ENCODE assay signal across 6 fruit fly cellular contexts in genomic region chrX:19268484-19269068, dm6.
TF ChIP-seq lines count a peak whose summit lies in the region.

Gene CG8010 (minus strand): TSS chrX:19268896.

- peak; percentile 27 to 35 for TF ChIP-seq CTCF in S2 (optimal IDR thresholded peaks at IDR 0.05; lab: Kevin White, UChicago)
- TF ChIP-seq CTCF in whole organism, embryonic (GFP tag; optimal IDR thresholded peaks at IDR 0.05; lab: Kevin White, UChicago), result peak; percentile 16

TF ChIP-seq in whole organism, adult, 20 proteins besides CTCF, POLR2A, EP300 and RAD21:
- TF ChIP-seq tj (GFP tag; optimal IDR thresholded peaks at IDR 0.05; lab: Kevin White, UChicago), result peak; percentile 97
- peak; percentile 32 for TF ChIP-seq cic (GFP tag; optimal IDR thresholded peaks at IDR 0.05; lab: Kevin White, UChicago)
- TF ChIP-seq Crg-1 (GFP tag; optimal IDR thresholded peaks at IDR 0.05; lab: Kevin White, UChicago), result peak; percentile 50
- TF ChIP-seq CG11617 (GFP tag; optimal IDR thresholded peaks at IDR 0.05; lab: Kevin White, UChicago), result peak; percentile 48
- TF ChIP-seq CG7101 (tag; optimal IDR thresholded peaks at IDR 0.05; lab: Kevin White, UChicago), result peak; percentile 50
- no peak for TF ChIP-seq CG33017 (tag; optimal IDR thresholded peaks at IDR 0.05; lab: Kevin White, UChicago)
- TF ChIP-seq CG1620 (GFP tag; optimal IDR thresholded peaks at IDR 0.05; lab: Kevin White, UChicago), result peak; percentile 24
- TF ChIP-seq Mnt (GFP tag; optimal IDR thresholded peaks at IDR 0.05; lab: Kevin White, UChicago), result peak; percentile 95
- TF ChIP-seq Hr96 (GFP tag; optimal IDR thresholded peaks at IDR 0.05; lab: Kevin White, UChicago), result no peak
- TF ChIP-seq pad (GFP tag; optimal IDR thresholded peaks at IDR 0.05; lab: Kevin White, UChicago), result peak; percentile 34
- peak; percentile 44 for TF ChIP-seq bab1 (GFP tag; optimal IDR thresholded peaks at IDR 0.05; lab: Kevin White, UChicago)
TF ChIP-seq in whole organism, adult: peak in this region for 9.

TF ChIP-seq in whole organism, embryonic, 481 proteins besides CTCF, POLR2A, EP300 and RAD21 (continues in another document):
- TF ChIP-seq CG6854 (GFP tag; optimal IDR thresholded peaks at IDR 0.05; lab: Kevin White, UChicago) (no peak), CG5953 (GFP tag; IDR thresholded peaks at IDR 0.05; lab: Robert Waterston, UW) (no peak), CG10321 (GFP tag; IDR thresholded peaks at IDR 0.05; lab: Robert Waterston, UW) (no peak), bsh (GFP tag; optimal IDR thresholded peaks at IDR 0.05; lab: Kevin White, UChicago) (peak in 1 of 2 experiments; percentile 7), CG16863 (GFP tag; optimal IDR thresholded peaks at IDR 0.05; lab: Kevin White, UChicago) (peak; percentile 10), ato (GFP tag; IDR thresholded peaks at IDR 0.05; lab: Robert Waterston, UW; ENCODE audit: partially characterized antibody) (peak; percentile 28; the same call in 1 of the 2 replicates), H15 (GFP tag; IDR thresholded peaks at IDR 0.05; lab: Robert Waterston, UW) (no peak), aop (GFP tag; IDR thresholded peaks at IDR 0.05; lab: Robert Waterston, UW) (no peak), CG12391 (tag; optimal IDR thresholded peaks at IDR 0.05; lab: Kevin White, UChicago) (peak; percentile 17), abd-A (tag; optimal IDR thresholded peaks at IDR 0.05; lab: Kevin White, UChicago) (no peak), az2 (GFP tag; optimal IDR thresholded peaks at IDR 0.05; lab: Kevin White, UChicago) (peak; percentile 2), rib (GFP tag; IDR thresholded peaks at IDR 0.05; lab: Robert Waterston, UW) (peak; percentile 55; the same call in 1 of the 2 replicates), cwo (GFP tag; optimal IDR thresholded peaks at IDR 0.05; lab: Kevin White, UChicago) (no peak), CG6254 (GFP tag; optimal IDR thresholded peaks at IDR 0.05; lab: Kevin White, UChicago) (no peak), CG9797 (GFP tag; optimal IDR thresholded peaks at IDR 0.05; lab: Kevin White, UChicago) (peak; percentile 12), CG13775 (GFP tag; optimal IDR thresholded peaks at IDR 0.05; lab: Kevin White, UChicago) (no peak), Ravus (GFP tag; IDR thresholded peaks at IDR 0.05; lab: Robert Waterston, UW) (no peak), lilli (GFP tag; optimal IDR thresholded peaks at IDR 0.05; lab: Kevin White, UChicago) (peak; percentile 41), CG14710 (tag; optimal IDR thresholded peaks at IDR 0.05; lab: Kevin White, UChicago) (peak; percentile 45), CG31441 (GFP tag; IDR thresholded peaks at IDR 0.05; lab: Robert Waterston, UW) (no peak)

TF ChIP-seq in whole organism, prepupa, 60 proteins besides CTCF, POLR2A, EP300 and RAD21:
- TF ChIP-seq CG8119 (GFP tag; IDR thresholded peaks at IDR 0.05; lab: Robert Waterston, UW) (no peak), spab (GFP tag; optimal IDR thresholded peaks at IDR 0.05; lab: Kevin White, UChicago) (no peak), eg (GFP tag; IDR thresholded peaks at IDR 0.05; lab: Robert Waterston, UW) (peak; percentile 58; the same call in 1 of the 3 replicates), CG6163 (GFP tag; IDR thresholded peaks at IDR 0.05; lab: Robert Waterston, UW) (peak; percentile 32; the same call in 1 of the 3 replicates), cyc (GFP tag; optimal IDR thresholded peaks at IDR 0.05; lab: Kevin White, UChicago) (peak; percentile 42), CG15336 (GFP tag; IDR thresholded peaks at IDR 0.05; lab: Robert Waterston, UW) (no peak), dac (GFP tag; optimal IDR thresholded peaks at IDR 0.05; lab: Kevin White, UChicago) (no peak), achi (GFP tag; optimal IDR thresholded peaks at IDR 0.05; lab: Kevin White, UChicago) (no peak), CG31627 (GFP tag; optimal IDR thresholded peaks at IDR 0.05; lab: Kevin White, UChicago) (peak; percentile 5), acj6 (GFP tag; optimal IDR thresholded peaks at IDR 0.05; lab: Kevin White, UChicago) (no peak), Smox (GFP tag; optimal IDR thresholded peaks at IDR 0.05; lab: Kevin White, UChicago) (no peak), Sox14 (GFP tag; optimal IDR thresholded peaks at IDR 0.05; lab: Kevin White, UChicago) (peak; percentile 42), Hr38 (GFP tag; optimal IDR thresholded peaks at IDR 0.05; lab: Kevin White, UChicago) (no peak), CG11902 (GFP tag; optimal IDR thresholded peaks at IDR 0.05; lab: Kevin White, UChicago) (no peak), Eip78C (GFP tag; lab: Kevin White, UChicago) (peak; percentile 41), fkh (GFP tag; optimal IDR thresholded peaks at IDR 0.05; lab: Kevin White, UChicago) (peak; percentile 76), esn (GFP tag; optimal IDR thresholded peaks at IDR 0.05; lab: Kevin White, UChicago) (peak; percentile 35), lz (GFP tag; optimal IDR thresholded peaks at IDR 0.05; lab: Kevin White, UChicago) (peak; percentile 3), Met (GFP tag; optimal IDR thresholded peaks at IDR 0.05; lab: Kevin White, UChicago) (no peak), salr (GFP tag; optimal IDR thresholded peaks at IDR 0.05; lab: Kevin White, UChicago) (no peak)

TF ChIP-seq in whole organism, pupa, 21 proteins besides CTCF, POLR2A, EP300 and RAD21:
- TF ChIP-seq Ets98B (GFP tag; IDR thresholded peaks at IDR 0.05; lab: Robert Waterston, UW), result peak; percentile 32; the same call in 1 of the 2 replicates
- no peak for TF ChIP-seq CG34367 (tag; optimal IDR thresholded peaks at IDR 0.05; lab: Kevin White, UChicago)
- TF ChIP-seq Pif1A (GFP tag; optimal IDR thresholded peaks at IDR 0.05; lab: Kevin White, UChicago), result no peak
- peak; percentile 64; the same call in 2 of the 3 replicates for TF ChIP-seq CG4496 (GFP tag; IDR thresholded peaks at IDR 0.05; lab: Robert Waterston, UW)
TF ChIP-seq in whole organism, pupa: peak in this region for 2.

TF ChIP-seq in whole organism, wandering third instar larva, 38 proteins besides CTCF, POLR2A, EP300 and RAD21:
- TF ChIP-seq OdsH (GFP tag; optimal IDR thresholded peaks at IDR 0.05; lab: Kevin White, UChicago) (peak; percentile 25), Rel (GFP tag; optimal IDR thresholded peaks at IDR 0.05; lab: Kevin White, UChicago) (no peak), Rel (tag; optimal IDR thresholded peaks at IDR 0.05; lab: Kevin White, UChicago) (peak; percentile 53), jim (GFP tag; optimal IDR thresholded peaks at IDR 0.05; lab: Kevin White, UChicago) (peak; percentile 36), ey (GFP tag; optimal IDR thresholded peaks at IDR 0.05; lab: Kevin White, UChicago) (peak; percentile 20), CG9705 (GFP tag; optimal IDR thresholded peaks at IDR 0.05; lab: Kevin White, UChicago) (no peak)
TF ChIP-seq in whole organism, wandering third instar larva: peak in this region for 4.
